Worm (Caenorhabditis elegans): Measurements from ENCODE around the gene rsp-1.

- TF ChIP-seq nhr-11 (tag; optimal IDR thresholded peaks at IDR 0.05) (no peak), mml-1 (tag; optimal IDR thresholded peaks at IDR 0.05) (no peak), skn-1 (tag; optimal IDR thresholded peaks at IDR 0.05) (no peak), nfya-1 (tag; optimal IDR thresholded peaks at IDR 0.05; ENCODE audit: insufficient read depth) (no peak), ama-1 (optimal IDR thresholded peaks at IDR 0.05) (no peak), ceh-82 (tag; optimal IDR thresholded peaks at IDR 0.05) (no peak), elt-1 (tag; optimal IDR thresholded peaks at IDR 0.05) (no peak), elt-3 (tag; optimal IDR thresholded peaks at IDR 0.05) (no peak)
These were observed 610 bp upstream of the rsp-1 start, which contains the start of gene rsp-2 for ce11 chrII:11452498-11453005.

All from whole organism, L3 larva.